Worm (Caenorhabditis elegans): ENCODE data around the gene dos-1.

- TF ChIP-seq nhr-237 (tag; optimal IDR thresholded peaks at IDR 0.05) (no peak), snpc-4 (tag; optimal IDR thresholded peaks at IDR 0.05) (no peak), nhr-12 (tag; optimal IDR thresholded peaks at IDR 0.05) (no peak), ZK546.5 (tag; optimal IDR thresholded peaks at IDR 0.05) (no peak), unc-39 (tag; optimal IDR thresholded peaks at IDR 0.05) (no peak), nhr-28 (tag; optimal IDR thresholded peaks at IDR 0.05) (no peak), tbx-2 (tag; optimal IDR thresholded peaks at IDR 0.05) (no peak), lsy-12 (tag; optimal IDR thresholded peaks at IDR 0.05) (no peak), eor-1 (tag; optimal IDR thresholded peaks at IDR 0.05) (no peak), ceh-9 (tag; optimal IDR thresholded peaks at IDR 0.05) (no peak), nhr-76 (tag; optimal IDR thresholded peaks at IDR 0.05) (no peak), nhr-11 (tag; optimal IDR thresholded peaks at IDR 0.05) (no peak)
Observed at ce11 chrIII:9084329-9084728, 19.4 kb upstream of the dos-1 start.

Data from whole organism, L3 larva.